Worm (Caenorhabditis elegans) whole organism, mixed stage, embryonic: Measurements from ENCODE around the gene clec-255.

Experiments
- lin-13 ChIP-seq: fragments of 150-350 bp; optimal IDR thresholded peaks from 2 replicates; lab custom pipeline; 2014; ENCODE audit warnings: missing biosample characterization, missing genetic modification characterization
- nhr-76 ChIP-seq: sonication (generic microtip); optimal IDR thresholded peaks from 2 replicates; lab custom pipeline; 2017; ENCODE audit warnings: missing biosample characterization, missing genetic modification characterization
- sem-2 ChIP-seq: fragments of 200-800 bp; sonication (Bioruptor generic); optimal IDR thresholded peaks from 2 replicates; lab custom pipeline; 2018; ENCODE audit warnings: mild to moderate bottlenecking, missing genetic modification characterization, missing compliant biosample characterization
- unc-39 ChIP-seq: fragments of 150-350 bp; optimal IDR thresholded peaks from 2 replicates; lab custom pipeline; 2014; ENCODE audit warnings: missing biosample characterization, missing genetic modification characterization
- ztf-11 ChIP-seq: fragments of 150-350 bp; optimal IDR thresholded peaks from 2 replicates; lab custom pipeline; 2014; ENCODE audit warnings: missing biosample characterization, missing genetic modification characterization

DNA sequence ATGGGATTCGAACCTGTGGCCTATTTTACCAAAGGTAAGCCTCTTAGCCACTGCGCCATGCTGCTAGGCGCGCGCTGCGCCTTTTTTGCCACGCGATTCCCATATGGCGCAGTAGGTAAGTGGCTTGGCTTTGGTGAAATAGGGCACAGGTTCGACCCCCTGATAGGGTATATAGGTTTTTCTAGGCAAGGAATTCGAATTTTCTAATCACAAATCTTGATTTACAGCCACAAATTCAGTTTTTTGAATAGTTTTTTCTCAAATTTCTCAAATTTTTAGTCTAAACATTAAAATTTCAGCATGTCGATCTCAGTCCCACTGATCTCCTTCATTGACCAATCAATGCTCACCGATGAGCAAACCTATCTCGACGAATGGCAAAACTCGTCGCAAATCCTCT lies 40.2 kb upstream of the clec-255 start, which contains the start of gene C54E10.3:
- no peak for TF ChIP-seq sem-2 (GFP tag; lab: Kevin White, UChicago)
- no peak for TF ChIP-seq lin-13 (tag; lab: Kevin White, UChicago)
- no peak for TF ChIP-seq nhr-76 (tag; lab: Kevin White, UChicago)
- TF ChIP-seq unc-39 (tag; lab: Kevin White, UChicago): no peak
- TF ChIP-seq ztf-11 (tag; lab: Kevin White, UChicago): no peak
